Fruit fly (Drosophila melanogaster) whole organism, wandering third instar larva: Measurements from ENCODE around the gene Edg78E.

Experiments used
- CG9705 ChIP-seq: fragments of 200-800 bp; sonication (Bioruptor generic); optimal IDR thresholded peaks from 2 replicates; lab custom pipeline; 2018; ENCODE audit warnings: missing biosample characterization, mild to moderate bottlenecking, missing genetic modification characterization
- Hr78 ChIP-seq: fragments of >200 bp; optimal IDR thresholded peaks from 2 replicates; lab custom pipeline; 2017; ENCODE audit warnings: missing biosample characterization, missing genetic modification characterization
- ey ChIP-seq: fragments of 200-800 bp; sonication (Bioruptor generic); optimal IDR thresholded peaks from 2 replicates; lab custom pipeline; 2016; ENCODE audit warnings: missing biosample characterization, missing genetic modification characterization
- pan ChIP-seq: fragments of >200 bp; optimal IDR thresholded peaks from 2 replicates; lab custom pipeline; 2017
- psq ChIP-seq: fragments of 200-800 bp; sonication (Bioruptor generic); optimal IDR thresholded peaks from 3 replicates; lab custom pipeline; 2017; ENCODE audit warnings: missing biosample characterization, mild to moderate bottlenecking, missing genetic modification characterization, moderate library complexity
- sage ChIP-seq: fragments of 200-800 bp; sonication (Bioruptor generic); optimal IDR thresholded peaks from 2 replicates; lab custom pipeline; 2016; ENCODE audit warnings: missing biosample characterization, mild to moderate bottlenecking, missing genetic modification characterization

DNA sequence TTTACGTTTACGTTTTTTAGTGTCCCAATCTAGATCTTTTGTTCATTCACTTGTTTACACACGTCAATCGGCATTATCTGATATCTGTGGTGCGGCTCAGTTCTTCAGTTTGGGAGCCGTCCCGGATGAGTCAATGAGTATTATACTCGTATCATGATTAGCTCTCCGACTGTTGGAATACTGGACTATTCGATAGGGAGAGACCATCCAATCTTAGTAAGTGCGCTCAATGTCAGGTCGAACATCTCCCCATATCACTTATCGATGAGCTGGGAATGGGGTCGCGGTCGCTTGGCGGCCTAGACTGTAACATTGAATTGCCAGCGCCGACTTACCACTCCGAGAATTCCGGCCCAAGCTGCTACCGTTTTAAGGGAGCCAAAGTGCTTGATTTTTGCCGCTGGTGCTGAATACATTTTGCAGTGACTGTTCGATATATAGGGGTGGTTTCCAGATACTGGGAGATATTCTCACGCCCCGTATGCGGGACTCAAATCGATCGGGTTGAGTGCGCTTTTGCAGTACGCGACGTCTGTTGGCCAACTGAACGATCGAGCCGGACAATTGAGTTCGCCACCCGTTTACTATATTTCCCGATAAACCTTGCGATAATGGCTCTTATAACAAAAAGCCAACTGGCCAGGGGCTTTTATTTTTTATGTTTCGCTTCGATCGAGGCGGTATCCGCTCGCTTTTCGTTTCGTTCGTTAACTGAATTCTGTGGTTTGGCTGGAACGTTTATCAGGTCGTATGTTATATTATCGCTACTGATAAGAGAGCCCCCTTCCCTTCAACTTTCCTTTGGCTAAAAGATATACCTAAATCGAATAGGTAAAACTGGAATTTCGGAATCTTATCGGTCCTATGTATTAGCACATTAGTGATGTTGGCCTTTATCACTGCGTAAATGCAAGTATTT is 12.6 kb downstream of the Edg78E start:
- no peak for TF ChIP-seq pan (lab: Kevin White, UChicago)
- no peak for TF ChIP-seq sage (GFP tag; lab: Kevin White, UChicago)
- TF ChIP-seq Hr78 (GFP tag; lab: Kevin White, UChicago), result no peak
- TF ChIP-seq CG9705 (GFP tag; lab: Kevin White, UChicago), result no peak
- no peak for TF ChIP-seq psq
- TF ChIP-seq ey (GFP tag; lab: Kevin White, UChicago), result no peak
